Fruit fly (Drosophila melanogaster) S2 (cell line): ENCODE data around the gene nrm.

Experiments used
- CG8478 ChIP-seq: fragments of >200 bp; optimal IDR thresholded peaks from 2 replicates; lab custom pipeline; 2018
- CTCF ChIP-seq, 2 experiments: fragments of >200 bp; optimal IDR thresholded peaks; 2 replicates each; lab custom pipeline; 2018

Gene nrm

dm6 chr3L:22998176-22998575 lies at the start of gene nrm:
TSS of gene nrm (plus strand) at chr3L:22998372.
- TF ChIP-seq CG8478 (lab: Kevin White, UChicago), result no peak
- TF ChIP-seq CTCF (optimal IDR thresholded peaks at IDR 0.05; lab: Kevin White, UChicago), result no peak

dm6 chr3L:22952703-22953102 lies 45.5 kb upstream of the nrm start:
- no peak for TF ChIP-seq CTCF (optimal IDR thresholded peaks at IDR 0.05; lab: Kevin White, UChicago)
- TF ChIP-seq CG8478 (lab: Kevin White, UChicago), result no peak

dm6 chr3L:22955202-22955601 lies 43.0 kb upstream of the nrm start, which contains the start of gene CG32461:
TSS of gene CG32461 (minus strand) at chr3L:22955302.
- TF ChIP-seq CTCF (optimal IDR thresholded peaks at IDR 0.05; lab: Kevin White, UChicago), result no peak
- no peak for TF ChIP-seq CG8478 (lab: Kevin White, UChicago)

DNA sequence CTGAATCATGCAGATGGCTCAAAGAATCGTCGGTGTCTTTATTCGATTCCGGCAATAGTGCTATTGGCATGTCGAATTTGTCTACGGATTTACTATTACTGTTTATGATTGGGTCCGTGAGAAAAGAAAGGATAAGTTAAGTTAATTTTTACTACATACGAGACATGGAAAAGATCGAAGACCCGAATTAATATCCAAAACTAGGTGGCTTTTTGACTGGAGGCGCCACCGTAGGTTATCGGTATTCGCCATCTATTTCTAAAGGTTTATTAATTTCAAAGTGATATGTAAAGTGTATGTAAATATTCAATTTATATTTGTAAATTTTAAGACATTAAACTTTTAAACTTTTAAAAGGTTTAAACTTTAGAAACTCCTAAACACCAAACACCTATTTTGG lies 40.0 kb upstream of the nrm start:
- TF ChIP-seq CTCF (optimal IDR thresholded peaks at IDR 0.05; lab: Kevin White, UChicago) (peak; percentile 71 to 85), CG8478 (lab: Kevin White, UChicago) (no peak)

DNA sequence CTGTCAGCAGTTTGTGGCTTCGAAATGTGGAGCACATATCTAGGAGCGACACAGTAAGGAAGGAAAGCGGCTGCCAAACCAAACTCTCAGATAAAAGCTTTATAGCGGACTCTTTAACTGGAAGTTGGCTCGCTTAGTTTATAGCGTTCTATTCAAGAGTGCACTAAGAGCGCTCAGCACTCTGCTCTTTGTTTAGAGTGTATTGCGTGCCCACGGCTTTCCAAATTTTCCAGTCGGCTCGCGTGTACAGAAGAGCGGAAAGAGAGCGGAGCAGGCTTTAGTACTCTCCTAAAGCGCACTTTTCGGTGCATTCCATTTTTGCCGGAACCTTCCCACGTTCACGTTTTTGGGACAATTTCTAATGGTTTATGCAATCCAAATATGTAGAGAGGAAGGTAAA lies 37.9 kb upstream of the nrm start:
- TF ChIP-seq CTCF (optimal IDR thresholded peaks at IDR 0.05; lab: Kevin White, UChicago) (no peak), CG8478 (lab: Kevin White, UChicago) (no peak)

- TF ChIP-seq CG8478 (lab: Kevin White, UChicago) (no peak), CTCF (optimal IDR thresholded peaks at IDR 0.05; lab: Kevin White, UChicago) (peak in 1 of 2 experiments; percentile 68)
Measured at dm6 chr3L:22982040-22982439, 16.1 kb upstream of the nrm start.

DNA sequence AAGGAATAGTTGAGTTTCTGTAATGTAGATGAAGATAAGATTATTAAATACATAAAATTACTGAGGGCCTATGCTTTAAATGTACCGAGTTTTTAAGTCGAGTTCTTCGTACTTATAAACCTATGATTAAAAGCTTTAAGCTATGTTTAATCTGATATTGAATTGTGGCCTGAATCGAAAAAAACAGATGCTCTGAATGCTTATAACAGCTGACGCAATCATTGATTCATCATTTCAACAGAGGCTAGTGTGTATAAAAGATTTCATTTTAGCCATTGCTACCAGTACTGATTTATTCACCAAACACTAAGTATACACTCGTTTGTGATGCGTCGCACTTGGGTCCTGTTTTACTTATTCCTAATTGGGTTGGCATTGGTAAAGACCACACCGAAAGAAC lies 10.8 kb upstream of the nrm start, which contains the start of gene CG32457:
Gene CG32457 (plus strand): TSS at position 301 of the 400 bp plus-strand sequence.
- no peak for TF ChIP-seq CG8478 (lab: Kevin White, UChicago)
- no peak for TF ChIP-seq CTCF (optimal IDR thresholded peaks at IDR 0.05; lab: Kevin White, UChicago)

DNA sequence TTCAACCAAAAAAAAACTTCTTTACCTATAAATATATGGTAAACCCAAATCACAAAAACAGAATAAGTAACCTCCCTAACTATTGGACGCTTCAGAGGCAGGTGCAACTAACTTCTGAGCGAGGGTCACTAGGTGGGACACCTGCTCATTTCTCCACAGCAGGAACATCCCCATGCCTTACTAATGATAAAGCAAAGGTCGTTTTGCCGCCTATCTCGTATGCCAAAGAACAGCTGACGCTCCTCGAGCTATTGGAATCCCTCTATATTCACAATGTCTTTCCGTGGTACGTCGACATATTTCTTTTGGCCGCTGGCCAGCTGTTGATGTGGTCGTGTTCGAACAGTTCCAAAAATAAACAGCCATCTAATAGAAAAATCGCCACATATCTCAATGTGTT lies 8.7 kb upstream of the nrm start:
- TF ChIP-seq CTCF (optimal IDR thresholded peaks at IDR 0.05; lab: Kevin White, UChicago) (no peak), CG8478 (lab: Kevin White, UChicago) (no peak)

DNA sequence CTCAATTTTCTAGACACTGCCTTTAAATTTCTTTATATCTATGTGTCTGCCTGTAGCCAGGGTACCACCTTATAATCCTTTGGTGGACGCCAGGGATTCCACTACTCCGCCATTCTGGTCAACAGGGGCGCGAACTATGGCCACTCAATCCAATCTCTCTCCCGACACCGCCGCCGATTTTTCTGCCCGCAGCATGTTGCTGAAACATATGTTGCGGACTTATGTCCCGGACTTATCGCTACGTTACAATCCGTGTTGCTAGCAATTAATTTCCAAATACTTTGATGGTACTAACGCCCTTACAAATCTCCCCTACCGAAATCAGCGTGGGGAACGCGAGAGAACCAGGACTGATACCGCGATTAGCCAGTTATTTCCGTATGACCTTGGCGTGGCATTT lies 7.0 kb downstream of the nrm start:
- TF ChIP-seq CG8478 (lab: Kevin White, UChicago) (no peak), CTCF (optimal IDR thresholded peaks at IDR 0.05; lab: Kevin White, UChicago) (no peak)

DNA sequence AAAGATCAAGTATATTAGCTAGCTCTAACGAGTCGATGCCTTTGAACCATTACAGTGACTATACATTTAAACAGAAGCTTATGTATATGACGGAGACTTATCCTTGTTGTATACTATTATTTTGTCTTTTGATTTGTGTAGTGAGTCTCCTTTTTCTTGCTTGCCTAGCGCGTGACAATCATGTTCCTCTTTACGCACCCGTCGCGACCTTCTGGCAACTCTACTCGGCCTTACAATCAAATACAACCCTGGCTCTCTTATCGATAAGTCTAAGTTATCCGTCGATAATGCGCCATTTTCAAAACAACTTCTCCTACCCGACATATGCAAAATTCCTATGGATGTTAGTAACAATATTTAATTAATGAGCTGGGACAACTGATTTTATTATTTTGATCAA lies 17.5 kb downstream of the nrm start:
- no peak for TF ChIP-seq CTCF (optimal IDR thresholded peaks at IDR 0.05; lab: Kevin White, UChicago)
- no peak for TF ChIP-seq CG8478 (lab: Kevin White, UChicago)

dm6 chr3L:23021246-23021645 lies 23.1 kb downstream of the nrm start:
- TF ChIP-seq CG8478 (lab: Kevin White, UChicago) (no peak), CTCF (optimal IDR thresholded peaks at IDR 0.05; lab: Kevin White, UChicago) (no peak)

DNA sequence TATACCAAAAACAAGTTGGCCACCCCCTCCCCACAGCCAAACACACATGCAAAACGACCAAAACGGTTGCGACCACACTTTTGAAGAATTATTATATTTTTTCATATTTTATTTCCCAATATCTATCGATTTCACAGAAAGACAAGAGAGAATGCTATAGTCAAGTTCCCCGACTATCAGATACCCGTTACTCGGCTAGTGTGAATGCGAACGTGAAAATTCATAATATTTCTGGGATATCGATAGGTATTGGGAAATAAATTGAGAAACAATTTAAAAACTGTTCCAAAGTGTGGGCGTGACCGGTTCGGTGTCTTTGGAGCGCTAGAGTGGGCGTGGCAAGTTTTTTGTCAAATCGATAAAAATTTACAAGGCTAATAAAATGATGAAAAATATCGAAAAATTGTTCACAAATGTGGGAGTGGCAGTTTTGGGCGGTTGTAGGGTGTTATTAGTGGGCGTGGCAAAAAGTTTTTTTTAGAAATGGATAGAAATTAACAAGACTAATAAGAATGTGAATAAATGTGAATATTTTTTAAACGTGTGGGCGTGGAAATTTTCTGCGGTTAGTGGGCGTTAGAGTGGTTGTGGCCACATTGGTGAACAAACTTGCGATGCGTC lies 24.3 kb downstream of the nrm start:
- TF ChIP-seq CG8478 (lab: Kevin White, UChicago) (no peak), CTCF (optimal IDR thresholded peaks at IDR 0.05; lab: Kevin White, UChicago) (no peak)

DNA sequence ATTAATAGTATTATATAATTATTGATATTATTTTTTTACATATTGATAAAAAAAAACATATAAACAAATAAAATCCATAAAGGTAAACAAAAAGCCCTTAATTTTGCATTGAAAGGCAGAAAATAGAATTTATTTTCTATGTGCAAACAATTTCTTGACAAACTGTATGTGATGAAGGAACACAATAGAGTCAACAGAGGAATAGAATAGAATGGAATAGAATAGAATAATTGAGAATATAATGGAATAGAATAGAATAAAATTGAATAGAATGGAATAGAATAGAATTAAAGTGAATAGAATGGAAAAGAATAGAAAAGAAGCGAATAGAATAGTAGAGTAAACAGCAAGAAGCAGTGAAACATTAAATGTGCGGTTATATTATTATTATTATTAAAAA lies 83.1 kb downstream of the nrm start:
- TF ChIP-seq CTCF (optimal IDR thresholded peaks at IDR 0.05; lab: Kevin White, UChicago) (no peak), CG8478 (lab: Kevin White, UChicago) (no peak)

- TF ChIP-seq CTCF (optimal IDR thresholded peaks at IDR 0.05; lab: Kevin White, UChicago) (no peak), CG8478 (lab: Kevin White, UChicago) (no peak)
Measured at dm6 chr3L:23088927-23089326, 90.8 kb downstream of the nrm start.
